Fruit fly (Drosophila melanogaster): Measurements from ENCODE around the gene CG34280.

The CG34280 gene

DNA sequence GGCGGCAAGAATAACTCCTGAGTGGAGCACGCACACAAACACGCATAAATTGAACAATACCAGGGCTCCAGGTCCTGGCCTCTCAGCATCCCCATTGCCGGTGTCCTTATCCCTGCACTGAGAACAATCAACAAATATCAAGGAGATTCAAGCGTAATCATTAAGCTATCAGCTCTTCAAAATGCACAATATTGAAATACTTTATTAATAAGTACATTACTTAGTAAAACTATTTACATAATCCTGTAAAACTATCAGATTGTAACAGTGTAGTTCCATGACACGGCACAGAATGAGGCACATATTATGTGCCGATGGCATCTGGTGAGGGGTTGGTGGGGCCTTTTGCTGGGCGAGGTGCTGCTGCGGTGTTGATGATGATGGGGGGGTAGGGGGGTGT is 32.4 kb downstream of the CG34280 start (continued):
- TF ChIP-seq CG11504 (tag; optimal IDR thresholded peaks at IDR 0.05) (peak; percentile 49), Aef1 (GFP tag; IDR thresholded peaks at IDR 0.05) (0 out of 3 replicates have a peak, but pooled peaks have one; percentile 34), Oli (tag; optimal IDR thresholded peaks at IDR 0.05) (peak; percentile 0), Sin3A (optimal IDR thresholded peaks at IDR 0.05) (no peak), Ptx1 (GFP tag; IDR thresholded peaks at IDR 0.05) (peak; percentile 51), CG10209 (GFP tag; optimal IDR thresholded peaks at IDR 0.05) (peak; percentile 17), CG18262 (tag; optimal IDR thresholded peaks at IDR 0.05) (no peak), grau (tag; optimal IDR thresholded peaks at IDR 0.05) (peak; percentile 33), Oaz (GFP tag; IDR thresholded peaks at IDR 0.05) (peak; percentile 15; the same call in 1 of the 2 replicates), Ets65A (GFP tag) (no peak), sisA (GFP tag; IDR thresholded peaks at IDR 0.05) (0 out of 2 replicates have a peak, but pooled peaks have one; percentile 6), CG1792 (GFP tag; optimal IDR thresholded peaks at IDR 0.05) (no peak), cwo (GFP tag; optimal IDR thresholded peaks at IDR 0.05) (peak; percentile 48), so (GFP tag; IDR thresholded peaks at IDR 0.05) (0 out of 3 replicates have a peak, but pooled peaks have one; percentile 52), tx (GFP tag; optimal IDR thresholded peaks at IDR 0.05) (no peak), CG2120 (GFP tag; optimal IDR thresholded peaks at IDR 0.05) (peak; percentile 41), zfh2 (GFP tag; optimal IDR thresholded peaks at IDR 0.05) (peak; percentile 3), CG3281 (GFP tag; optimal IDR thresholded peaks at IDR 0.05) (peak; percentile 29), CG12071 (GFP tag; optimal IDR thresholded peaks at IDR 0.05) (peak; percentile 14), CG32532 (GFP tag; IDR thresholded peaks at IDR 0.05) (peak; percentile 69), CG9876 (GFP tag; optimal IDR thresholded peaks at IDR 0.05) (no peak), abd-A (tag; optimal IDR thresholded peaks at IDR 0.05) (peak; percentile 25), Meics (GFP tag; optimal IDR thresholded peaks at IDR 0.05) (peak; percentile 36), CG13894 (tag; optimal IDR thresholded peaks at IDR 0.05) (peak; percentile 30), odd (GFP tag; optimal IDR thresholded peaks at IDR 0.05) (no peak), Awh (GFP tag; IDR thresholded peaks at IDR 0.05) (peak; percentile 13; the same call in 1 of the 2 replicates), corto (GFP tag; optimal IDR thresholded peaks at IDR 0.05) (no peak), sob (GFP tag; IDR thresholded peaks at IDR 0.05) (peak; percentile 27; the same call in 1 of the 2 replicates), CG17186 (GFP tag; optimal IDR thresholded peaks at IDR 0.05) (no peak), CG8290 (GFP tag; optimal IDR thresholded peaks at IDR 0.05) (no peak), CG8290 (tag; optimal IDR thresholded peaks at IDR 0.05) (peak in 1 of 2 experiments; percentile 64), CG15514 (GFP tag; optimal IDR thresholded peaks at IDR 0.05) (peak; percentile 14), sens (GFP tag) (peak; percentile 38), wek (GFP tag; optimal IDR thresholded peaks at IDR 0.05) (no peak), crol (GFP tag; IDR thresholded peaks at IDR 0.05) (peak; percentile 55; the same call in 1 of the 2 replicates), CG4360 (GFP tag; IDR thresholded peaks at IDR 0.05) (no peak), CG13287 (GFP tag; IDR thresholded peaks at IDR 0.05; ENCODE audit: partially characterized antibody) (no peak), CG18619 (GFP tag; optimal IDR thresholded peaks at IDR 0.05) (no peak), Opbp (GFP tag; IDR thresholded peaks at IDR 0.05; ENCODE audit: partially characterized antibody) (no peak), D19A (tag; optimal IDR thresholded peaks at IDR 0.05) (no peak), gcm2 (GFP tag; optimal IDR thresholded peaks at IDR 0.05) (no peak), Vsx1 (GFP tag; optimal IDR thresholded peaks at IDR 0.05) (no peak), dmrt99B (tag; optimal IDR thresholded peaks at IDR 0.05) (peak; percentile 49), CG14014 (GFP tag; IDR thresholded peaks at IDR 0.05) (peak; percentile 43; the same call in 1 of the 2 replicates), az2 (GFP tag; optimal IDR thresholded peaks at IDR 0.05) (no peak), E2f1 (GFP tag; IDR thresholded peaks at IDR 0.05) (peak; percentile 26; the same call in 1 of the 2 replicates), gsb-n (tag; optimal IDR thresholded peaks at IDR 0.05) (no peak), Fer3 (tag; optimal IDR thresholded peaks at IDR 0.05) (peak; percentile 45), Sox102F (GFP tag; optimal IDR thresholded peaks at IDR 0.05) (peak; percentile 19), bsh (GFP tag; optimal IDR thresholded peaks at IDR 0.05) (no peak), ab (GFP tag; optimal IDR thresholded peaks at IDR 0.05) (no peak)
